Fruit fly (Drosophila melanogaster) whole organism, wandering third instar larva: ENCODE data around the gene CG46467.

Source experiments
- HLH106 ChIP-seq: fragments of 200-800 bp; optimal IDR thresholded peaks from 3 replicates; lab custom pipeline; 2019; ENCODE audit warnings: missing biosample characterization, mild to moderate bottlenecking, missing genetic modification characterization, moderate library complexity
- Myc ChIP-seq: fragments of >200 bp; optimal IDR thresholded peaks from 2 replicates; lab custom pipeline; 2017
- h ChIP-seq: fragments of 200-800 bp; sonication (Bioruptor generic); optimal IDR thresholded peaks from 3 replicates; lab custom pipeline; 2016; ENCODE audit warnings: missing biosample characterization, mild to moderate bottlenecking, missing genetic modification characterization
- usp ChIP-seq: fragments of >200 bp; optimal IDR thresholded peaks from 2 replicates; lab custom pipeline; 2017; ENCODE audit warnings: missing biosample characterization, missing genetic modification characterization

DNA sequence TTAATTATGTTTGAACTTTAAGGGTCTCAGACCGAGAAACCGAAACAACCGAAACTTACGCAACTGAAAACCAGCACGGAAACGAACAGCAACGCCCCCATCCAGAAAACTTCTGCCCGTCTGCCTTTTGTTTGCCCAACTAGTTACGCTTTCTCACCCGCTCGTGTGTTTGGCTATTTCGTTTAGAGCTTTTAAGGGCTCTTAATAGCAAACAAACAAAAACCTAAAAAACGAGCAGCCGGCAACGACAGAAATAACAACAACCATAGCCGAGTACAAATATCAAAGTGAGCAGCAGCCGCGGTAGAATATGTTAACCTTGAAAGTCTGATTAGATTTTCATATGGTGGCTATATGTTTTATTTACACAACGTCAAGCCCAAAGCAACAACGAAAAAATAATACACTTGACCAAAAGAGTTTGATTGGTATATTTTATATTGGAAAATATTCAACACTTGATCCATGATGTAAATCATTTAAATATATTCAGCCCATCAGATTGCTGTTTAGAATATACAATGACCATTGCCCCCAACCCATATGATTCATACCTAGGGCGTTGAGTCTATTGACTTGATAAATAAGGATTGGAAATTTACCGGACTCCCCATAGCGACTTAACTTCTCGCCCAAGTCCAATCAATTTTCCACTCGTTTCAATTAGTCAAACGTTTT is 70.0 kb downstream of the CG46467 start:
- TF ChIP-seq Myc (lab: Kevin White, UChicago) (no peak), HLH106 (tag; lab: Kevin White, UChicago) (no peak), h (no peak), usp (GFP tag; lab: Kevin White, UChicago) (no peak)
